Fruit fly (Drosophila melanogaster): Measurements from ENCODE around the gene Hira.

Gene Hira

DNA sequence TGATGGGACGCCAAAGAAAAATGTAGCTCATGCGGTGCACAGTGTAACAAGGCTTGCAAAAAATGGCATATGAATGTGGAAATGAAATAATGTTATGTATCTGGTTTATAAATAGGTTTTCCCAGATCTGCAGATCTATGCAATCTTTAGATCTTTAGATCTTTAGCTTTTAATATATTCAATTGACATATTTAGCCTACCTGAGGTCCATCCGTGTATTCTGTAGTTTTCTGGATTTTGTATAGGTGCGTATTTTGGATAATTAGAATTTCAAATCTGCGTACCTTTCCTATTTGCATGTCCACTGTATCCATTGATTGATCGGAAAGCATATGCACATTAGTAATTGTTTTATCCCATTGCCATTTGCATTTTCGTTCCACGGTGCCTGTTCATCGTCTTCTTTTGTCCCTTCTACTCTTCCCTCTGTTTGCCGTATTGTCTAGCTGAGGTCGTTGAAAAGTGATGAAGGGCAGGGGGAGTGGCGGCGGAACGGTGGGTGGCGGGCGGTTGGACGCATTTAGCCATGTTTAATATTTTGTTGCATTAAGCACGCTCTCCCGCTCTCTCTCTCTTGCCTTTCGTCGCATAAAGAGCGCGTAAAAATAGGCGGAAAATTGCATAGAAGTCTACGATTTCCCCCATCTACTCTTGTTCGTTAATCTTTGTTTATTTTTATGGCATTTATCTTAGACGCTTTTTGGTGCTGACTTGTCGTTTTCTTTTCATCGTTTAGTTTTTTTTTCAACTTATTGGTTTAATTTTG lies 12.8 kb upstream of the Hira start, which contains the start of gene CHES-1-like (continued):
- TF ChIP-seq CG15269 (tag; optimal IDR thresholded peaks at IDR 0.05) (peak; percentile 93), pfk (GFP tag; optimal IDR thresholded peaks at IDR 0.05) (no peak), Meics (GFP tag; optimal IDR thresholded peaks at IDR 0.05) (peak; percentile 92), en (GFP tag; optimal IDR thresholded peaks at IDR 0.05) (peak; percentile 86), CG2129 (GFP tag; IDR thresholded peaks at IDR 0.05; ENCODE audit: partially characterized antibody) (no peak), CG17385 (GFP tag; optimal IDR thresholded peaks at IDR 0.05) (peak; percentile 89), ERR (GFP tag; optimal IDR thresholded peaks at IDR 0.05) (peak; percentile 82), ash1 (GFP tag; optimal IDR thresholded peaks at IDR 0.05) (no peak), CG16815 (GFP tag; optimal IDR thresholded peaks at IDR 0.05) (peak; percentile 85), CG9876 (GFP tag; optimal IDR thresholded peaks at IDR 0.05) (peak; percentile 81), Aef1 (GFP tag; IDR thresholded peaks at IDR 0.05) (peak; percentile 74), Dp (GFP tag; optimal IDR thresholded peaks at IDR 0.05) (no peak), CG4424 (GFP tag; optimal IDR thresholded peaks at IDR 0.05) (peak; percentile 92), CG10431 (GFP tag; optimal IDR thresholded peaks at IDR 0.05) (peak; percentile 74), Asciz (GFP tag; optimal IDR thresholded peaks at IDR 0.05) (peak; percentile 92), z (GFP tag; IDR thresholded peaks at IDR 0.05) (no peak), CG11696 (GFP tag; IDR thresholded peaks at IDR 0.05) (peak; percentile 58; the same call in 1 of the 2 replicates), NC2β (GFP tag; optimal IDR thresholded peaks at IDR 0.05) (peak; percentile 77), Dip2 (GFP tag; IDR thresholded peaks at IDR 0.05) (0 out of 2 replicates have a peak, but pooled peaks have one; percentile 10), CG13894 (tag; optimal IDR thresholded peaks at IDR 0.05) (peak; percentile 67), Neu2 (GFP tag; optimal IDR thresholded peaks at IDR 0.05; ENCODE audit: borderline replicate concordance) (peak; percentile 56), CG13624 (GFP tag; optimal IDR thresholded peaks at IDR 0.05) (peak; percentile 90), gsb-n (tag; optimal IDR thresholded peaks at IDR 0.05) (peak; percentile 81), CG1647 (GFP tag; optimal IDR thresholded peaks at IDR 0.05) (peak; percentile 72), kah (GFP tag; optimal IDR thresholded peaks at IDR 0.05) (peak; percentile 82), chm (GFP tag; IDR thresholded peaks at IDR 0.05) (no peak; the same call in 1 of the 2 replicates), CG10543 (GFP tag; optimal IDR thresholded peaks at IDR 0.05) (peak; percentile 96), pita (GFP tag; optimal IDR thresholded peaks at IDR 0.05) (no peak), toy (GFP tag; IDR thresholded peaks at IDR 0.05) (0 out of 2 replicates have a peak, but pooled peaks have one; percentile 24), Ets65A (GFP tag) (peak; percentile 97), al (GFP tag; IDR thresholded peaks at IDR 0.05) (peak; percentile 67), phol (tag; optimal IDR thresholded peaks at IDR 0.05) (peak; percentile 93), CG1792 (GFP tag; optimal IDR thresholded peaks at IDR 0.05) (peak; percentile 77), CkIIα-i1 (GFP tag; IDR thresholded peaks at IDR 0.05) (peak; percentile 32; the same call in 1 of the 2 replicates), sc (optimal IDR thresholded peaks at IDR 0.05) (no peak), sc (GFP tag; optimal IDR thresholded peaks at IDR 0.05) (peak; percentile 90), Hsf (GFP tag; optimal IDR thresholded peaks at IDR 0.05) (peak; percentile 93), CG8290 (GFP tag; optimal IDR thresholded peaks at IDR 0.05) (peak; percentile 79), CG8290 (tag; optimal IDR thresholded peaks at IDR 0.05) (peak; percentile 24 to 55), CG12219 (GFP tag; optimal IDR thresholded peaks at IDR 0.05) (peak; percentile 87), Fer1 (GFP tag; optimal IDR thresholded peaks at IDR 0.05) (peak; percentile 88), Ssrp (tag; optimal IDR thresholded peaks at IDR 0.05) (peak; percentile 90), lov (optimal IDR thresholded peaks at IDR 0.05) (no peak), lov (GFP tag; IDR thresholded peaks at IDR 0.05) (peak; percentile 74; the same call in 1 of the 3 replicates), CG5953 (GFP tag; IDR thresholded peaks at IDR 0.05) (peak; percentile 31; the same call in 1 of the 2 replicates), CG11398 (GFP tag; optimal IDR thresholded peaks at IDR 0.05) (peak; percentile 88), gcm (GFP tag; optimal IDR thresholded peaks at IDR 0.05) (peak; percentile 86), Gug (GFP tag; IDR thresholded peaks at IDR 0.05) (peak; percentile 69), fd102C (GFP tag; optimal IDR thresholded peaks at IDR 0.05) (no peak), CoRest (tag; optimal IDR thresholded peaks at IDR 0.05) (peak; percentile 95)
